In the genomic region with DNA sequence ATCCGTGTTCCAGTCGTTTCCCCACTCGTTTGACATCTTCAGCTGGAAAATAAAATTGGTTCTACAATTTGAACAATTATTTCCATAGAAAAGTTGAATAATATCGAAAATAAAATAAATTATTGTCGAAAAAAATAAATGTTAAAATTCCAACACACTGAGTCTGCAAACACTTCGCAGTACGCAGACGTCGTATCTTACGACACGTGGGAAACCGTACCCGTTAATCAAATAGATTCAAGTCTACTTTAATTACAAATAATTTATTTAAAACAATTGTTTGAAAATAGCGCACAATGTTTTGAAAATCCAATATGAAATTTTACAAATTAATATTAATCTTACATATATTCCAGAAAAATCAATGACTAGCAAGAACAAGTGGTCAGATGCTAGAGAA, we compare ENCODE assay signal across 7 worm cellular contexts.
A peak's percentile ranks its signal among the peaks of the same experiment; 100 is the strongest.
TF ChIP-seq lines count a peak whose summit lies in the region.

A gene (minus strand): TSS at position 42 of the 400 bp plus-strand sequence.

TF ChIP-seq in whole organism, L1 larva, 84 proteins besides CTCF, POLR2A, EP300 and RAD21 (continues in another document):
- peak; percentile 19 for TF ChIP-seq blmp-1 (tag; optimal IDR thresholded peaks at IDR 0.05; lab: Kevin White, UChicago)
- TF ChIP-seq nhr-20 (tag; optimal IDR thresholded peaks at IDR 0.05; lab: Kevin White, UChicago) = peak; percentile 15
- peak; percentile 23 to 34 for TF ChIP-seq efl-1 (optimal IDR thresholded peaks at IDR 0.05; lab: Kevin White, UChicago)
- peak; percentile 31 to 90 for TF ChIP-seq efl-1 (GFP tag; optimal IDR thresholded peaks at IDR 0.05 in 1 of 2; lab: Kevin White, UChicago)
- no peak for TF ChIP-seq jun-1 (tag; optimal IDR thresholded peaks at IDR 0.05; lab: Kevin White, UChicago)
- TF ChIP-seq nhr-12 (tag; optimal IDR thresholded peaks at IDR 0.05; lab: Kevin White, UChicago) = no peak
- TF ChIP-seq ceh-63 (GFP tag; optimal IDR thresholded peaks at IDR 0.05; lab: Kevin White, UChicago) = no peak
- no peak for TF ChIP-seq elt-3 (tag; optimal IDR thresholded peaks at IDR 0.05; lab: Kevin White, UChicago)
- TF ChIP-seq ceh-8 (GFP tag; optimal IDR thresholded peaks at IDR 0.05; lab: Kevin White, UChicago) = no peak
- TF ChIP-seq nhr-90 (tag; optimal IDR thresholded peaks at IDR 0.05; lab: Kevin White, UChicago; ENCODE audit: poor library complexity) = no peak
- no peak for TF ChIP-seq pqm-1 (tag; optimal IDR thresholded peaks at IDR 0.05; lab: Kevin White, UChicago)
- no peak for TF ChIP-seq hlh-17 (GFP tag; optimal IDR thresholded peaks at IDR 0.05; lab: Kevin White, UChicago; ENCODE audit: borderline replicate concordance)

TF ChIP-seq in whole organism, L2 larva, 48 proteins besides CTCF, POLR2A, EP300 and RAD21 (continues in another document):
- TF ChIP-seq nhr-23 (tag; optimal IDR thresholded peaks at IDR 0.05; lab: Kevin White, UChicago) = no peak
- TF ChIP-seq R02D3.7 (tag; optimal IDR thresholded peaks at IDR 0.05; lab: Kevin White, UChicago) = no peak
- TF ChIP-seq nhr-6 (tag; optimal IDR thresholded peaks at IDR 0.05; lab: Kevin White, UChicago) = no peak
- TF ChIP-seq skn-1 (tag; optimal IDR thresholded peaks at IDR 0.05; lab: Kevin White, UChicago) = no peak
- TF ChIP-seq nhr-10 (tag; optimal IDR thresholded peaks at IDR 0.05; lab: Kevin White, UChicago) = no peak
- TF ChIP-seq lin-13 (GFP tag; optimal IDR thresholded peaks at IDR 0.05; lab: Kevin White, UChicago) = no peak
- TF ChIP-seq sma-3 (GFP tag; optimal IDR thresholded peaks at IDR 0.05; lab: Kevin White, UChicago) = no peak
- no peak for TF ChIP-seq mbf-1 (tag; optimal IDR thresholded peaks at IDR 0.05; lab: Kevin White, UChicago)
- no peak for TF ChIP-seq alr-1 (tag; optimal IDR thresholded peaks at IDR 0.05; lab: Kevin White, UChicago)
- no peak for TF ChIP-seq blmp-1 (tag; optimal IDR thresholded peaks at IDR 0.05; lab: Kevin White, UChicago; ENCODE audit: insufficient read depth)
- no peak for TF ChIP-seq nhr-237 (tag; optimal IDR thresholded peaks at IDR 0.05; lab: Kevin White, UChicago)
- TF ChIP-seq ztf-4 (tag; optimal IDR thresholded peaks at IDR 0.05; lab: Kevin White, UChicago) = no peak
- no peak for TF ChIP-seq Y55F3AM.14 (GFP tag; optimal IDR thresholded peaks at IDR 0.05; lab: Kevin White, UChicago)

TF ChIP-seq in whole organism, L3 larva, 47 proteins besides CTCF, POLR2A, EP300 and RAD21:
- TF ChIP-seq eor-1 (tag; optimal IDR thresholded peaks at IDR 0.05; lab: Kevin White, UChicago) (no peak), nhr-76 (tag; optimal IDR thresholded peaks at IDR 0.05; lab: Kevin White, UChicago) (peak; percentile 1), fkh-2 (tag; optimal IDR thresholded peaks at IDR 0.05; lab: Kevin White, UChicago) (no peak), nhr-43 (tag; optimal IDR thresholded peaks at IDR 0.05; lab: Kevin White, UChicago; ENCODE audit: poor library complexity, severe bottlenecking) (no peak), pqm-1 (tag; optimal IDR thresholded peaks at IDR 0.05; lab: Kevin White, UChicago) (no peak), pha-4 (tag; optimal IDR thresholded peaks at IDR 0.05; lab: Kevin White, UChicago) (peak; percentile 34), nhr-237 (tag; optimal IDR thresholded peaks at IDR 0.05; lab: Kevin White, UChicago) (no peak), nfya-1 (tag; optimal IDR thresholded peaks at IDR 0.05; lab: Kevin White, UChicago; ENCODE audit: insufficient read depth) (peak; percentile 44)

TF ChIP-seq in whole organism, L4 larva, 104 proteins besides CTCF, POLR2A, EP300 and RAD21:
- no peak for TF ChIP-seq unc-39 (tag; optimal IDR thresholded peaks at IDR 0.05; lab: Kevin White, UChicago)
- peak; percentile 15 for TF ChIP-seq ces-1 (GFP tag; optimal IDR thresholded peaks at IDR 0.05; lab: Kevin White, UChicago)
- TF ChIP-seq lir-3 (tag; optimal IDR thresholded peaks at IDR 0.05; lab: Kevin White, UChicago) = no peak
- TF ChIP-seq mep-1 (tag; optimal IDR thresholded peaks at IDR 0.05; lab: Kevin White, UChicago) = no peak
- TF ChIP-seq lsy-2 (tag; optimal IDR thresholded peaks at IDR 0.05; lab: Kevin White, UChicago) = peak in 1 of 2 experiments; percentile 84

TF ChIP-seq in whole organism, late embryonic, 69 proteins besides CTCF, POLR2A, EP300 and RAD21:
- peak; percentile 36 for TF ChIP-seq ceh-30 (tag; optimal IDR thresholded peaks at IDR 0.05; lab: Kevin White, UChicago)
- TF ChIP-seq unc-42 (tag; optimal IDR thresholded peaks at IDR 0.05; lab: Kevin White, UChicago) = peak; percentile 70
- TF ChIP-seq unc-86 (tag; optimal IDR thresholded peaks at IDR 0.05; lab: Kevin White, UChicago) = no peak

TF ChIP-seq in whole organism, mixed stage, embryonic, 35 proteins besides CTCF, POLR2A, EP300 and RAD21:
- peak; percentile 88 for TF ChIP-seq lsy-2 (tag; optimal IDR thresholded peaks at IDR 0.05; lab: Kevin White, UChicago)
- no peak for TF ChIP-seq cnd-1 (tag; optimal IDR thresholded peaks at IDR 0.05; lab: Kevin White, UChicago)
- no peak for TF ChIP-seq hlh-1 (tag; optimal IDR thresholded peaks at IDR 0.05; lab: Kevin White, UChicago)
- TF ChIP-seq nhr-2 (tag; optimal IDR thresholded peaks at IDR 0.05; lab: Kevin White, UChicago) = no peak
- peak; percentile 88 for TF ChIP-seq ces-1 (GFP tag; optimal IDR thresholded peaks at IDR 0.05; lab: Kevin White, UChicago)
- no peak for TF ChIP-seq unc-39 (tag; optimal IDR thresholded peaks at IDR 0.05; lab: Kevin White, UChicago)
- TF ChIP-seq tbx-8 (GFP tag; optimal IDR thresholded peaks at IDR 0.05; lab: Kevin White, UChicago) = no peak
- TF ChIP-seq nhr-237 (tag; optimal IDR thresholded peaks at IDR 0.05; lab: Kevin White, UChicago) = no peak
- TF ChIP-seq lin-32 (GFP tag; optimal IDR thresholded peaks at IDR 0.05; lab: Kevin White, UChicago) = no peak

TF ChIP-seq in whole organism, young adult, 124 proteins besides CTCF, POLR2A, EP300 and RAD21:
- TF ChIP-seq F57C9.4 (tag; optimal IDR thresholded peaks at IDR 0.05; lab: Kevin White, UChicago) (no peak), F57A8.1 (GFP tag; optimal IDR thresholded peaks at IDR 0.05; lab: Kevin White, UChicago) (no peak), lsl-1 (GFP tag; optimal IDR thresholded peaks at IDR 0.05; lab: Kevin White, UChicago) (peak; percentile 72), efl-1 (GFP tag; optimal IDR thresholded peaks at IDR 0.05; lab: Kevin White, UChicago) (peak; percentile 36), snpc-3.4 (tag; optimal IDR thresholded peaks at IDR 0.05; lab: Kevin White, UChicago) (no peak), madf-8 (GFP tag; conservative IDR thresholded peaks at IDR 0.05; lab: Robert Waterston, UW) (peak; percentile 85), pha-4 (tag; optimal IDR thresholded peaks at IDR 0.05; lab: Kevin White, UChicago) (no peak), K11D2.4 (GFP tag; IDR thresholded peaks at IDR 0.05; lab: Robert Waterston, UW) (no peak), xnd-1 (tag; optimal IDR thresholded peaks at IDR 0.05; lab: Kevin White, UChicago) (peak; percentile 48)
TF ChIP-seq in whole organism, young adult: peak in this region for 4.
